Worm (Caenorhabditis elegans): ENCODE results near the gene mans-3.
A peak's percentile ranks its signal among the peaks of the same experiment; 100 is the strongest.

mans-3 gene

ce11 chrX:5120807-5121206, 44.4 kb upstream of the mans-3 start:
- TF ChIP-seq hmg-11 (tag; optimal IDR thresholded peaks at IDR 0.05) (no peak), ama-1 (optimal IDR thresholded peaks at IDR 0.05) (peak; percentile 38)

ce11 chrX:5121789-5122188, 43.4 kb upstream of the mans-3 start:
- TF ChIP-seq sea-2 (GFP tag; optimal IDR thresholded peaks at IDR 0.05) (peak; percentile 67), pha-4 (tag; optimal IDR thresholded peaks at IDR 0.05) (peak; percentile 5), snpc-4 (tag; optimal IDR thresholded peaks at IDR 0.05) (no peak), nhr-76 (tag; optimal IDR thresholded peaks at IDR 0.05) (no peak), pqm-1 (tag; optimal IDR thresholded peaks at IDR 0.05) (no peak), ceh-28 (tag; optimal IDR thresholded peaks at IDR 0.05) (no peak), nfya-1 (tag; optimal IDR thresholded peaks at IDR 0.05; ENCODE audit: insufficient read depth) (peak; percentile 52), nhr-67 (tag; optimal IDR thresholded peaks at IDR 0.05) (no peak), nhr-25 (tag; optimal IDR thresholded peaks at IDR 0.05) (no peak), ama-1 (optimal IDR thresholded peaks at IDR 0.05) (peak; percentile 20), tbx-2 (tag; optimal IDR thresholded peaks at IDR 0.05) (no peak), nhr-77 (tag; optimal IDR thresholded peaks at IDR 0.05) (no peak), nhr-237 (tag; optimal IDR thresholded peaks at IDR 0.05) (no peak), nhr-11 (tag; optimal IDR thresholded peaks at IDR 0.05) (no peak), ztf-11 (tag; optimal IDR thresholded peaks at IDR 0.05) (no peak), lin-39 (tag; optimal IDR thresholded peaks at IDR 0.05) (peak; percentile 66), hmg-11 (tag; optimal IDR thresholded peaks at IDR 0.05) (peak; percentile 61)

- no peak for TF ChIP-seq zag-1 (tag; optimal IDR thresholded peaks at IDR 0.05)
- TF ChIP-seq lsy-12 (tag; optimal IDR thresholded peaks at IDR 0.05) = no peak
- no peak for TF ChIP-seq hmg-11 (tag; optimal IDR thresholded peaks at IDR 0.05)
- peak; percentile 36 for TF ChIP-seq elt-2 (tag; optimal IDR thresholded peaks at IDR 0.05)
- no peak for TF ChIP-seq ztf-4 (tag; optimal IDR thresholded peaks at IDR 0.05)
- no peak for TF ChIP-seq ztf-11 (tag; optimal IDR thresholded peaks at IDR 0.05)
- TF ChIP-seq nhr-23 (tag; optimal IDR thresholded peaks at IDR 0.05) = peak; percentile 9
- TF ChIP-seq sea-2 (GFP tag; optimal IDR thresholded peaks at IDR 0.05) = no peak
- no peak for TF ChIP-seq fkh-2 (tag; optimal IDR thresholded peaks at IDR 0.05)
These were observed 42.8 kb upstream of the mans-3 start for ce11 chrX:5122369-5122768.

ce11 chrX:5122791-5123414, 42.3 kb upstream of the mans-3 start:
- TF ChIP-seq pha-4 (tag; optimal IDR thresholded peaks at IDR 0.05) (peak; percentile 85), sea-2 (GFP tag; optimal IDR thresholded peaks at IDR 0.05) (no peak), nhr-76 (tag; optimal IDR thresholded peaks at IDR 0.05) (no peak), nhr-25 (tag; optimal IDR thresholded peaks at IDR 0.05) (peak; percentile 26), pqm-1 (tag; optimal IDR thresholded peaks at IDR 0.05) (peak; percentile 30), elt-2 (tag; optimal IDR thresholded peaks at IDR 0.05) (peak; percentile 22), nhr-23 (tag; optimal IDR thresholded peaks at IDR 0.05) (peak; percentile 18)

- TF ChIP-seq ceh-9 (tag; optimal IDR thresholded peaks at IDR 0.05) (no peak), eor-1 (tag; optimal IDR thresholded peaks at IDR 0.05) (no peak), elt-1 (tag; optimal IDR thresholded peaks at IDR 0.05) (no peak), nhr-76 (tag; optimal IDR thresholded peaks at IDR 0.05) (no peak), fos-1 (tag; optimal IDR thresholded peaks at IDR 0.05) (no peak), tbx-2 (tag; optimal IDR thresholded peaks at IDR 0.05) (no peak), snpc-4 (tag; optimal IDR thresholded peaks at IDR 0.05) (no peak), skn-1 (tag; optimal IDR thresholded peaks at IDR 0.05) (no peak), nhr-25 (tag; optimal IDR thresholded peaks at IDR 0.05) (peak; percentile 31)
These were observed 40.9 kb upstream of the mans-3 start for ce11 chrX:5124288-5124687.

- TF ChIP-seq nhr-67 (tag; optimal IDR thresholded peaks at IDR 0.05) = no peak
- TF ChIP-seq lin-15B (tag; optimal IDR thresholded peaks at IDR 0.05) = no peak
- TF ChIP-seq elt-2 (tag; optimal IDR thresholded peaks at IDR 0.05) = no peak
These were observed 35.7 kb upstream of the mans-3 start for ce11 chrX:5129447-5129846.

ce11 chrX:5131760-5132159, 33.4 kb upstream of the mans-3 start:
- TF ChIP-seq ZK546.5 (tag; optimal IDR thresholded peaks at IDR 0.05) (no peak), lin-39 (tag; optimal IDR thresholded peaks at IDR 0.05) (no peak), ceh-82 (tag; optimal IDR thresholded peaks at IDR 0.05) (no peak), nhr-11 (tag; optimal IDR thresholded peaks at IDR 0.05) (no peak), unc-62 (GFP tag; optimal IDR thresholded peaks at IDR 0.05) (no peak), hmg-11 (tag; optimal IDR thresholded peaks at IDR 0.05) (no peak), unc-39 (tag; optimal IDR thresholded peaks at IDR 0.05) (no peak), ztf-4 (tag; optimal IDR thresholded peaks at IDR 0.05) (no peak), jun-1 (tag; optimal IDR thresholded peaks at IDR 0.05) (no peak), sea-2 (GFP tag; optimal IDR thresholded peaks at IDR 0.05) (no peak), R02D3.7 (tag; optimal IDR thresholded peaks at IDR 0.05) (no peak), fkh-10 (GFP tag; optimal IDR thresholded peaks at IDR 0.05) (no peak), snpc-4 (tag; optimal IDR thresholded peaks at IDR 0.05) (no peak)
